Fruit fly (Drosophila melanogaster) whole organism, pupa: ENCODE results near the gene betaTub85D.
A peak's percentile ranks its signal among the peaks of the same experiment; 100 is the strongest.

ENCODE experiments used
- CG10348 ChIP-seq: fragments of 200-800 bp; sonication (Bioruptor generic); IDR thresholded peaks from 2 replicates; pipeline ENCODE4 v1.3.6; 2022; ENCODE audit warnings: missing biosample characterization, missing genetic modification characterization
- CG12605 ChIP-seq: fragments of 200-800 bp; sonication (Bioruptor generic); IDR thresholded peaks from 2 replicates; pipeline ENCODE4 v1.3.6; 2022; ENCODE audit warnings: missing biosample characterization, missing genetic modification characterization
- CG15710 ChIP-seq: fragments of 200-800 bp; sonication (Bioruptor generic); optimal IDR thresholded peaks from 2 replicates; lab custom pipeline; 2018; ENCODE audit warnings: missing biosample characterization, mild to moderate bottlenecking, missing genetic modification characterization, moderate library complexity
- CG32121 ChIP-seq: fragments of 200-800 bp; sonication (Bioruptor generic); IDR thresholded peaks from 2 replicates; pipeline ENCODE4 v1.3.6; 2022; ENCODE audit warnings: missing biosample characterization, missing genetic modification characterization
- CG8159 ChIP-seq: fragments of 200-800 bp; sonication (Bioruptor generic); optimal IDR thresholded peaks from 3 replicates; lab custom pipeline; 2018; ENCODE audit warnings: missing biosample characterization, mild to moderate bottlenecking, missing genetic modification characterization, moderate library complexity
- CG8301 ChIP-seq: fragments of 200-800 bp; sonication (Bioruptor generic); optimal IDR thresholded peaks from 2 replicates; lab custom pipeline; 2018; ENCODE audit warnings: missing biosample characterization, mild to moderate bottlenecking, missing genetic modification characterization
- CG9948 ChIP-seq: fragments of 200-800 bp; sonication (Bioruptor generic); optimal IDR thresholded peaks from 2 replicates; lab custom pipeline; 2018; ENCODE audit warnings: missing biosample characterization, mild to moderate bottlenecking, missing genetic modification characterization, moderate library complexity
- EcR ChIP-seq: fragments of 200-800 bp; sonication (Bioruptor generic); optimal IDR thresholded peaks from 3 replicates; lab custom pipeline; 2019; ENCODE audit warnings: missing biosample characterization, missing genetic modification characterization, mild to moderate bottlenecking, moderate library complexity, missing genetic modification reagents
- Ets98B ChIP-seq: fragments of 200-800 bp; sonication (Bioruptor generic); IDR thresholded peaks from 2 replicates; pipeline ENCODE4 v1.3.6; 2022; ENCODE audit warnings: missing biosample characterization, missing genetic modification characterization
- Pif1A ChIP-seq: fragments of 200-800 bp; sonication (Bioruptor generic); optimal IDR thresholded peaks from 3 replicates; lab custom pipeline; 2016; ENCODE audit warnings: missing biosample characterization, missing genetic modification characterization
- Pif1B ChIP-seq: fragments of 200-800 bp; sonication (Bioruptor generic); optimal IDR thresholded peaks from 3 replicates; lab custom pipeline; 2016; ENCODE audit warnings: missing biosample characterization, missing genetic modification characterization
- Snoo ChIP-seq: fragments of 200-800 bp; sonication (Bioruptor generic); optimal IDR thresholded peaks from 3 replicates; lab custom pipeline; 2017; ENCODE audit warnings: missing biosample characterization, mild to moderate bottlenecking, missing genetic modification characterization, inconsistent platforms
- gl ChIP-seq: fragments of 200-800 bp; sonication (Bioruptor generic); optimal IDR thresholded peaks from 2 replicates; lab custom pipeline; 2018; ENCODE audit warnings: missing biosample characterization, mild to moderate bottlenecking, missing genetic modification characterization
- rn ChIP-seq: fragments of 200-800 bp; sonication (Bioruptor generic); IDR thresholded peaks from 2 replicates; pipeline ENCODE4 v1.3.6; 2022; ENCODE audit warnings: missing biosample characterization, missing genetic modification characterization

dm6 chr3R:9434543-9435407 lies 24.7 kb upstream of the betaTub85D start:
- TF ChIP-seq CG8301 (tag; lab: Kevin White, UChicago) = peak; percentile 77
- TF ChIP-seq Snoo (tag; lab: Kevin White, UChicago) = no peak
- TF ChIP-seq CG10348 (GFP tag; lab: Robert Waterston, UW) = peak; percentile 52; the same call in 1 of the 2 replicates
- TF ChIP-seq rn (GFP tag; lab: Robert Waterston, UW) = peak; percentile 76
- TF ChIP-seq Ets98B (GFP tag; lab: Robert Waterston, UW) = peak; percentile 89
- TF ChIP-seq Pif1B (GFP tag; lab: Kevin White, UChicago) = no peak
- no peak for TF ChIP-seq EcR (GFP tag; lab: Kevin White, UChicago)
- peak; percentile 56 for TF ChIP-seq Pif1A
- no peak for TF ChIP-seq gl (tag; lab: Kevin White, UChicago)
- peak; percentile 51 for TF ChIP-seq CG9948 (tag; lab: Kevin White, UChicago)
- TF ChIP-seq CG12605 = peak; percentile 49; the same call in 1 of the 2 replicates
- peak; percentile 93 for TF ChIP-seq CG32121 (GFP tag; lab: Robert Waterston, UW)
- peak; percentile 45 for TF ChIP-seq CG8159 (tag; lab: Kevin White, UChicago)
- peak; percentile 35 for TF ChIP-seq CG15710 (tag; lab: Kevin White, UChicago)
